Worm (Caenorhabditis elegans) whole organism, early embryonic: ENCODE results near the gene ins-8.

Experiments
- B0310.2 ChIP-seq: sonication (generic microtip); optimal IDR thresholded peaks from 2 replicates; lab custom pipeline; 2016; ENCODE audit warnings: mild to moderate bottlenecking, missing genetic modification characterization, missing compliant biosample characterization
- F13C5.2 ChIP-seq: sonication (generic microtip); optimal IDR thresholded peaks from 2 replicates; lab custom pipeline; 2017; ENCODE audit warnings: mild to moderate bottlenecking, missing genetic modification characterization, inconsistent platforms, missing compliant biosample characterization
- aly-1 ChIP-seq: sonication (generic microtip); optimal IDR thresholded peaks from 2 replicates; lab custom pipeline; 2016; ENCODE audit warnings: missing genetic modification characterization, missing compliant biosample characterization
- ama-1 ChIP-seq: fragments of 150-350 bp; optimal IDR thresholded peaks from 2 replicates; lab custom pipeline; 2014
- ceh-13 ChIP-seq: fragments of 200-800 bp; sonication (Bioruptor generic); optimal IDR thresholded peaks from 2 replicates; lab custom pipeline; 2018; ENCODE audit warnings: mild to moderate bottlenecking, missing genetic modification characterization, missing compliant biosample characterization
- ceh-36 ChIP-seq: sonication (generic microtip); optimal IDR thresholded peaks from 2 replicates; lab custom pipeline; 2016; ENCODE audit warnings: missing genetic modification characterization, inconsistent platforms, missing compliant biosample characterization
- ets-7 ChIP-seq: sonication (generic microtip); optimal IDR thresholded peaks from 2 replicates; lab custom pipeline; 2016; ENCODE audit warnings: missing genotype, missing genetic modification characterization, missing compliant biosample characterization
- flt-1 ChIP-seq: fragments of 200-800 bp; sonication (Bioruptor generic); IDR thresholded peaks from 2 replicates; pipeline ENCODE4 v1.3.6; 2022; ENCODE audit warnings: missing genetic modification characterization, missing compliant biosample characterization
- hmbx-1 ChIP-seq: sonication (generic microtip); optimal IDR thresholded peaks from 2 replicates; lab custom pipeline; 2016; ENCODE audit warnings: mild to moderate bottlenecking, missing genetic modification characterization, missing compliant biosample characterization
- hmg-4 ChIP-seq: fragments of 200-800 bp; sonication (Bioruptor generic); optimal IDR thresholded peaks from 2 replicates; lab custom pipeline; 2018; ENCODE audit warnings: mild to moderate bottlenecking, missing genetic modification characterization, missing compliant biosample characterization
- hnd-1 ChIP-seq: sonication (generic microtip); optimal IDR thresholded peaks from 2 replicates; lab custom pipeline; 2016; ENCODE audit warnings: missing genetic modification characterization, missing compliant biosample characterization
- pes-1 ChIP-seq: fragments of 200-800 bp; sonication (Bioruptor generic); IDR thresholded peaks from 2 replicates; pipeline ENCODE4 v1.3.6; 2022; ENCODE audit warnings: missing genetic modification reagents, missing genetic modification characterization, missing compliant biosample characterization
- scrt-1 ChIP-seq: fragments of 200-800 bp; sonication (Bioruptor generic); IDR thresholded peaks from 2 replicates; pipeline ENCODE4 v1.3.6; 2022; ENCODE audit warnings: missing genetic modification characterization, missing compliant biosample characterization
- sea-1 ChIP-seq: fragments of 200-800 bp; sonication (Bioruptor generic); conservative IDR thresholded peaks from 2 replicates; pipeline ENCODE4 v1.3.6; 2022; ENCODE audit warnings: missing genetic modification characterization, missing compliant biosample characterization
- tbx-11 ChIP-seq: fragments of 200-800 bp; sonication (Bioruptor generic); IDR thresholded peaks from 2 replicates; pipeline ENCODE4 v1.3.6; 2022; ENCODE audit warnings: missing genetic modification characterization, missing compliant biosample characterization
- tbx-37 ChIP-seq: fragments of 200-800 bp; sonication (Bioruptor generic); conservative IDR thresholded peaks from 2 replicates; pipeline ENCODE4 v1.3.6; 2022; ENCODE audit warnings: missing genetic modification reagents, missing genetic modification characterization, missing compliant biosample characterization
- tra-4 ChIP-seq: sonication (generic microtip); optimal IDR thresholded peaks from 2 replicates; lab custom pipeline; 2017; ENCODE audit warnings: missing genetic modification characterization, missing compliant biosample characterization

The ins-8 gene

DNA sequence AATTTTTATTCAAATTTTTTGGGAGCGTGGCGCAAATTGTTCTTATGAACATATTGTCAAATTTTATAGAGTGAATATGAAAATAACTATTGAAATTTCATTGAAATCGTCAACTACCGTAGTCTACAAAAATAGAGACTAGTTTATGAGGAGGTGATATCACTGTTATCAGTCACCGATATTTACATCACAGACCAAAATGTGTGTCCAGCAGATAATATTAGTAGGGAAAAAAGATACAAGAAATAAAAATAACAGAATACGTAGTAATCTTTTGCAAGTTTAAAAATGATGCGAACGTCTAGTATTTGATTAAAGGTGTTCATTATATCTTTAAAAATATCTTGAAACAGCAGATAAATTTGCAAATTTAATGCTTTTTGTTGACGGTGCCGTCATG is 1.4 kb downstream of the ins-8 start:
- TF ChIP-seq scrt-1 (GFP tag; lab: Robert Waterston, UW) (no peak), ets-7 (tag; lab: Kevin White, UChicago) (no peak), tra-4 (no peak), aly-1 (tag; lab: Kevin White, UChicago) (no peak)

- TF ChIP-seq scrt-1 (GFP tag; lab: Robert Waterston, UW) (no peak), hmbx-1 (tag; lab: Kevin White, UChicago) (no peak), ama-1 (lab: Kevin White, UChicago) (no peak), tbx-37 (GFP tag; lab: Robert Waterston, UW) (no peak), tra-4 (no peak), sea-1 (no peak), ceh-13 (GFP tag; lab: Kevin White, UChicago) (no peak), hnd-1 (no peak), hmg-4 (no peak), tbx-11 (no peak), B0310.2 (tag; lab: Kevin White, UChicago) (no peak), aly-1 (tag; lab: Kevin White, UChicago) (no peak), ceh-36 (tag; lab: Kevin White, UChicago) (no peak), pes-1 (no peak), F13C5.2 (no peak)
These were observed 2.7 kb downstream of the ins-8 start for ce11 chrIV:9678007-9678406.

- no peak for TF ChIP-seq aly-1 (tag; lab: Kevin White, UChicago)
- no peak for TF ChIP-seq ceh-13 (GFP tag; lab: Kevin White, UChicago)
- TF ChIP-seq scrt-1 (GFP tag; lab: Robert Waterston, UW) = no peak
These were observed 3.3 kb downstream of the ins-8 start for ce11 chrIV:9677226-9677992.

DNA sequence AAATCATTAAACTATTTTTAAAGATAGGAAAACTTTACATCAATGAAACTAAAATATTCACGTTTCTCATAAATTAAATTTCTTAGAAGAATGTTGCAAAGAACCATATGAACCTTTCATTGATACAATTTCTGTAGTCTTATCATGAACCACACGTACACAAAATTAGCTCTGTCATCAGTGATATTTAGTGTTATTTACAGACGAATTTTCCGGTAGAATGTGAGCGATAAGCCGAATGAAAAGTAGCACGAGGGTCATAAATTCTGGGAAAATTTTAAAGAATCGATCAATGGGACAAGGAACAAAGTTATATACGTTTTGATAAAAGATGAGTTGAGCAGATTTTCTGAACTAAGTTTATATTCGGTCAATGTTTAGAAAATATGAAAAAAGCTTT is 4.2 kb downstream of the ins-8 start:
- TF ChIP-seq scrt-1 (GFP tag; lab: Robert Waterston, UW) = no peak
- no peak for TF ChIP-seq hmg-4
- no peak for TF ChIP-seq hmbx-1 (tag; lab: Kevin White, UChicago)
- TF ChIP-seq pes-1 = no peak

ce11 chrIV:9675572-9675971 is 5.2 kb downstream of the ins-8 start, which contains the start of gene nhr-34:
Gene nhr-34 (minus strand): TSS chrIV:9675672.
- TF ChIP-seq ceh-13 (GFP tag; lab: Kevin White, UChicago) (no peak), aly-1 (tag; lab: Kevin White, UChicago) (no peak), ama-1 (lab: Kevin White, UChicago) (no peak), ceh-36 (tag; lab: Kevin White, UChicago) (no peak)

ce11 chrIV:9673683-9674336 is 6.9 kb downstream of the ins-8 start:
- TF ChIP-seq hmg-4 (no peak), flt-1 (GFP tag; lab: Robert Waterston, UW) (no peak), ets-7 (tag; lab: Kevin White, UChicago) (no peak), aly-1 (tag; lab: Kevin White, UChicago) (no peak), tbx-11 (no peak), pes-1 (no peak), tbx-37 (GFP tag; lab: Robert Waterston, UW) (no peak), ceh-13 (GFP tag; lab: Kevin White, UChicago) (no peak), ama-1 (lab: Kevin White, UChicago) (no peak), scrt-1 (GFP tag; lab: Robert Waterston, UW) (no peak), ceh-36 (tag; lab: Kevin White, UChicago) (no peak), B0310.2 (tag; lab: Kevin White, UChicago) (no peak), sea-1 (no peak)

DNA sequence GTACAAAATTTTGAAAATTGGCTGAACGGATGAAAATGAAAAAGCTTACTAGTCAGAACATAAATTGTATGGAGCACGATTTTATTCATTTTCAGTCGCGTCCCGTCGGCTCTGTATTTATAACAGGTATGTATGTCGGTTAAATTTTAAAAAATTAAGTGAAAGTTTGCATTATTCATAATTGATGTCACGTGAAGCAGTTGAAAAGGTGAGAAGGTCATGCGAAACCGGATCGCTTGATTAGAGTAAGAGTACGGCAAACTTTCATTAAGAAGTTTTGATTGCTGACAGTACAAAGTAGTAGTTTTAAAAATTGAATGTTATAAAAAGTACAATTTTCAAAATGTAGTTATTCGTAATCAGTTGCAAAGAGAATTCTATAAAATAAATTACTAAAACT is 7.5 kb downstream of the ins-8 start:
- no peak for TF ChIP-seq hnd-1
- no peak for TF ChIP-seq tra-4
- TF ChIP-seq scrt-1 (GFP tag; lab: Robert Waterston, UW) = no peak
- TF ChIP-seq pes-1 = no peak

- no peak for TF ChIP-seq B0310.2 (tag; lab: Kevin White, UChicago)
- TF ChIP-seq ceh-13 (GFP tag; lab: Kevin White, UChicago) = no peak
- TF ChIP-seq ceh-36 (tag; lab: Kevin White, UChicago) = no peak
- TF ChIP-seq pes-1 = no peak
- TF ChIP-seq tbx-37 (GFP tag; lab: Robert Waterston, UW) = no peak
- no peak for TF ChIP-seq F13C5.2
- no peak for TF ChIP-seq ama-1 (lab: Kevin White, UChicago)
- TF ChIP-seq flt-1 (GFP tag; lab: Robert Waterston, UW) = no peak
These were observed 8.3 kb downstream of the ins-8 start for ce11 chrIV:9672434-9672833.
